Worm (Caenorhabditis elegans): ENCODE results near the gene hsp-4.

DNA sequence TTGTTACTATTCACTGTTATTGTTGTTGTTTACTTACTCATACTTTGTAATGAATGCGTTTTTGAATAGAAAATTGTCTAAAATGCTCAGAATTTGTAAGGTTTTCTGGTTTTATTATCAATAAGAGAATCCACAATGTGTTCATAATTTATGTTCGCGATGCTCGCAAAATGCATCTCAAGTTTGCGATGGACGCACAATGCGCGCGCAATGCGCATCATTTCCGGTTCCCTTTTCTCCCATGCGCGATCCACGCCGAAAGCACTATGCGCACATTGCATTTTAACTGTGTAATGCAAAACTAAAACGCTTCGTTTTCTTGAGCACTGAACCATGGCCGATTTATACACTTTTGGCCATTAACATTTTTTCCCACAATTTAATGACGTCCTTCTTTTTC lies 33.0 kb downstream of the hsp-4 start:
- TF ChIP-seq mab-5 (tag; optimal IDR thresholded peaks at IDR 0.05) (no peak), ztf-11 (tag; optimal IDR thresholded peaks at IDR 0.05) (no peak), elt-1 (tag; optimal IDR thresholded peaks at IDR 0.05; ENCODE audit: borderline replicate concordance, insufficient read depth) (no peak), nhr-28 (tag; optimal IDR thresholded peaks at IDR 0.05) (no peak), nhr-237 (tag; optimal IDR thresholded peaks at IDR 0.05) (no peak), zip-8 (tag; optimal IDR thresholded peaks at IDR 0.05) (no peak), unc-39 (tag; optimal IDR thresholded peaks at IDR 0.05) (no peak), nhr-76 (tag; optimal IDR thresholded peaks at IDR 0.05) (no peak), lsy-2 (tag; optimal IDR thresholded peaks at IDR 0.05) (no peak), lin-13 (tag; optimal IDR thresholded peaks at IDR 0.05) (no peak), elt-3 (tag; optimal IDR thresholded peaks at IDR 0.05) (no peak), sem-2 (GFP tag; optimal IDR thresholded peaks at IDR 0.05) (no peak), snpc-4 (tag; optimal IDR thresholded peaks at IDR 0.05) (no peak)
